Fruit fly (Drosophila melanogaster) whole organism, embryonic: Measurements from ENCODE around the gene CG13086.
A peak's percentile ranks its signal among the peaks of the same experiment; 100 is the strongest.

Source experiments
- CG10565 ChIP-seq: fragments of 200-800 bp; sonication (Bioruptor generic); optimal IDR thresholded peaks from 3 replicates; lab custom pipeline; 2016; ENCODE audit warnings: missing biosample characterization, mild to moderate bottlenecking, missing genetic modification characterization
- CG11398 ChIP-seq: fragments of 200-800 bp; sonication (Bioruptor generic); optimal IDR thresholded peaks from 2 replicates; lab custom pipeline; 2016; ENCODE audit warnings: missing biosample characterization, missing genetic modification characterization
- CG11696 ChIP-seq: fragments of 200-800 bp; sonication (Bioruptor generic); IDR thresholded peaks from 2 replicates; pipeline ENCODE4 v1.3.6; 2022; ENCODE audit warnings: missing biosample characterization, missing genetic modification characterization
- CG13287 ChIP-seq: fragments of 200-800 bp; sonication (Bioruptor generic); IDR thresholded peaks from 2 replicates; pipeline ENCODE4 v1.3.6; 2022; ENCODE audit warnings: missing biosample characterization, missing genetic modification characterization; ENCODE audit not compliant: partially characterized antibody
- CG13424 ChIP-seq: fragments of 200-800 bp; sonication (Bioruptor generic); optimal IDR thresholded peaks from 2 replicates; lab custom pipeline; 2019; ENCODE audit warnings: missing biosample characterization, mild to moderate bottlenecking, missing genetic modification characterization, moderate library complexity
- CG15514 ChIP-seq: fragments of 200-800 bp; sonication (Bioruptor generic); optimal IDR thresholded peaks from 3 replicates; lab custom pipeline; 2017; ENCODE audit warnings: missing biosample characterization, missing genetic modification characterization, mild to moderate bottlenecking, moderate library complexity, missing genetic modification reagents
- CG17829 ChIP-seq: fragments of 200-800 bp; optimal IDR thresholded peaks from 2 replicates; lab custom pipeline; 2019; ENCODE audit warnings: missing biosample characterization, mild to moderate bottlenecking, missing genetic modification characterization, moderate library complexity
- CG1832 ChIP-seq: fragments of 200-800 bp; sonication (Bioruptor generic); optimal IDR thresholded peaks from 2 replicates; lab custom pipeline; 2017; ENCODE audit warnings: missing biosample characterization, mild to moderate bottlenecking, missing genetic modification characterization, inconsistent platforms
- CG2120 ChIP-seq: fragments of 200-800 bp; sonication (Bioruptor generic); optimal IDR thresholded peaks from 3 replicates; lab custom pipeline; 2016; ENCODE audit warnings: missing biosample characterization, missing genetic modification characterization
- CG2202 ChIP-seq: fragments of 200-800 bp; sonication (Bioruptor generic); optimal IDR thresholded peaks from 2 replicates; lab custom pipeline; 2018; ENCODE audit warnings: missing biosample characterization, mild to moderate bottlenecking, missing genetic modification characterization
- CG42726 ChIP-seq: fragments of 200-800 bp; sonication (Bioruptor generic); IDR thresholded peaks from 2 replicates; pipeline ENCODE4 v1.3.6; 2022; ENCODE audit warnings: missing biosample characterization, missing genetic modification characterization; ENCODE audit not compliant: partially characterized antibody
- CG4707 ChIP-seq: fragments of 200-800 bp; sonication (Bioruptor generic); optimal IDR thresholded peaks from 2 replicates; lab custom pipeline; 2018; ENCODE audit warnings: missing biosample characterization, mild to moderate bottlenecking, missing genetic modification characterization, moderate library complexity
- CG6654 ChIP-seq: fragments of 200-800 bp; sonication (Bioruptor generic); optimal IDR thresholded peaks from 2 replicates; lab custom pipeline; 2017; ENCODE audit warnings: missing biosample characterization, mild to moderate bottlenecking, missing genetic modification characterization
- Dek ChIP-seq: fragments of 200-800 bp; sonication (Bioruptor generic); optimal IDR thresholded peaks from 3 replicates; lab custom pipeline; 2019; ENCODE audit warnings: missing biosample characterization, mild to moderate bottlenecking, missing genetic modification characterization, moderate library complexity
- E2f1 ChIP-seq: fragments of 200-800 bp; sonication (Bioruptor generic); IDR thresholded peaks from 2 replicates; pipeline ENCODE4 v1.3.6; 2022; ENCODE audit warnings: missing biosample characterization, missing genetic modification characterization
- E2f2 ChIP-seq: fragments of 200-800 bp; sonication (Bioruptor generic); IDR thresholded peaks from 2 replicates; pipeline ENCODE4 v1.3.6; 2022; ENCODE audit warnings: missing biosample characterization, missing genetic modification characterization
- Eip74EF ChIP-seq, 2 experiments: fragments of 200-800 bp in 1 of 2; fragments of >200 bp in 1 of 2; sonication (Bioruptor generic) in 1 of 2; optimal IDR thresholded peaks; 2 replicates each; lab custom pipeline; 2017 to 2019; ENCODE audit warnings: missing biosample characterization in 2 of 2, missing genetic modification characterization in 2 of 2, mild to moderate bottlenecking in 1 of 2, moderate library complexity in 1 of 2
- HLH4C ChIP-seq: fragments of 200-800 bp; sonication (Bioruptor generic); IDR thresholded peaks from 3 replicates; pipeline ENCODE4 v1.3.6; 2022; ENCODE audit warnings: missing biosample characterization, missing genetic modification characterization; ENCODE audit not compliant: partially characterized antibody
- HmgZ ChIP-seq: fragments of 200-800 bp; sonication (Bioruptor generic); optimal IDR thresholded peaks from 2 replicates; lab custom pipeline; 2018; ENCODE audit warnings: missing biosample characterization, mild to moderate bottlenecking, missing genetic modification characterization
- Hr39 ChIP-seq: fragments of >200 bp; optimal IDR thresholded peaks from 2 replicates; lab custom pipeline; 2017
- Jarid2 ChIP-seq: fragments of 200-800 bp; sonication (Bioruptor generic); optimal IDR thresholded peaks from 3 replicates; lab custom pipeline; 2017; ENCODE audit warnings: mild to moderate bottlenecking, missing biosample characterization, missing genetic modification reagents, missing genetic modification characterization
- Rx ChIP-seq: fragments of 200-800 bp; sonication (Bioruptor generic); IDR thresholded peaks from 2 replicates; pipeline ENCODE4 v1.3.6; 2022; ENCODE audit warnings: missing biosample characterization, missing genetic modification characterization
- Taf1 ChIP-seq: fragments of 200-800 bp; sonication (Bioruptor generic); IDR thresholded peaks from 2 replicates; pipeline ENCODE4 v1.3.6; 2022; ENCODE audit warnings: missing biosample characterization, missing genetic modification characterization
- Trl ChIP-seq, 3 experiments: fragments of >200 bp in 2 of 3; fragments of 200-800 bp in 1 of 3; sonication (Bioruptor generic) in 1 of 3; optimal IDR thresholded peaks; 2 replicates in 1 of 3; 3 replicates in 2 of 3; lab custom pipeline; 2016 to 2017; ENCODE audit warnings: missing biosample characterization in 1 of 3, missing genetic modification characterization in 1 of 3
- bsh ChIP-seq, 2 experiments: fragments of 200-800 bp; sonication (Bioruptor generic); optimal IDR thresholded peaks; 2 replicates each; lab custom pipeline; 2017 to 2018; ENCODE audit warnings: mild to moderate bottlenecking in 2 of 2, missing biosample characterization in 2 of 2, missing genetic modification characterization in 2 of 2, moderate library complexity in 1 of 2
- cad ChIP-seq: fragments of >200 bp; optimal IDR thresholded peaks from 2 replicates; lab custom pipeline; 2017; ENCODE audit warnings: missing biosample characterization, missing genetic modification characterization
- chif ChIP-seq, 2 experiments: fragments of 200-800 bp; sonication (Bioruptor generic); optimal IDR thresholded peaks; 3 replicates each; lab custom pipeline; 2016; ENCODE audit warnings: missing biosample characterization in 2 of 2, missing genetic modification characterization in 2 of 2
- ci ChIP-seq: fragments of 200-800 bp; sonication (Bioruptor generic); IDR thresholded peaks from 3 replicates; pipeline ENCODE4 v1.3.6; 2022; ENCODE audit warnings: missing biosample characterization, missing genetic modification characterization
- croc ChIP-seq: fragments of 200-800 bp; sonication (Bioruptor generic); conservative IDR thresholded peaks from 3 replicates; pipeline ENCODE4 v1.3.6; 2022; ENCODE audit warnings: missing biosample characterization, missing genetic modification characterization
- crol ChIP-seq: fragments of 200-800 bp; sonication (Bioruptor generic); IDR thresholded peaks from 2 replicates; pipeline ENCODE4 v1.3.6; 2022; ENCODE audit warnings: missing biosample characterization, missing genetic modification characterization
- en ChIP-seq: fragments of 200-800 bp; sonication (Bioruptor generic); optimal IDR thresholded peaks from 2 replicates; lab custom pipeline; 2016; ENCODE audit warnings: missing biosample characterization, missing genetic modification characterization
- ewg ChIP-seq: fragments of 200-800 bp; sonication (Bioruptor generic); optimal IDR thresholded peaks from 3 replicates; lab custom pipeline; 2017; ENCODE audit warnings: mild to moderate bottlenecking, missing biosample characterization, missing genetic modification reagents, missing genetic modification characterization
- fd102C ChIP-seq: fragments of 200-800 bp; sonication (Bioruptor generic); optimal IDR thresholded peaks from 2 replicates; lab custom pipeline; 2018; ENCODE audit warnings: missing biosample characterization, mild to moderate bottlenecking, missing genetic modification characterization, moderate library complexity
- fu2 ChIP-seq: fragments of 200-800 bp; sonication (Bioruptor generic); optimal IDR thresholded peaks from 2 replicates; lab custom pipeline; 2016; ENCODE audit warnings: missing biosample characterization, missing genetic modification characterization
- gcm ChIP-seq: fragments of 200-800 bp; sonication (Bioruptor generic); optimal IDR thresholded peaks from 2 replicates; lab custom pipeline; 2019; ENCODE audit warnings: missing biosample characterization, mild to moderate bottlenecking, missing genetic modification characterization, moderate library complexity
- gsb-n ChIP-seq: fragments of 200-800 bp; sonication (Bioruptor generic); optimal IDR thresholded peaks from 3 replicates; lab custom pipeline; 2018; ENCODE audit warnings: missing biosample characterization, mild to moderate bottlenecking, missing genetic modification characterization
- hbn ChIP-seq: fragments of 200-800 bp; sonication (Bioruptor generic); IDR thresholded peaks from 2 replicates; pipeline ENCODE4 v1.3.6; 2022; ENCODE audit warnings: missing biosample characterization, missing genetic modification characterization; ENCODE audit not compliant: partially characterized antibody
- hkb ChIP-seq, 2 experiments: fragments of 200-800 bp in 1 of 2; fragments of >200 bp in 1 of 2; sonication (Bioruptor generic) in 1 of 2; IDR thresholded peaks in 1 of 2; optimal IDR thresholded peaks in 1 of 2; 2 replicates each; pipeline versions ENCODE4 v1.3.6 to Lab custom; 2017 to 2022; ENCODE audit warnings: missing biosample characterization in 1 of 2, missing genetic modification characterization in 1 of 2
- nerfin-1 ChIP-seq: fragments of 200-800 bp; sonication (Bioruptor generic); optimal IDR thresholded peaks from 3 replicates; lab custom pipeline; 2019; ENCODE audit warnings: missing biosample characterization, mild to moderate bottlenecking, missing genetic modification characterization, moderate library complexity
- nmo ChIP-seq: fragments of 200-800 bp; sonication (Bioruptor generic); optimal IDR thresholded peaks from 2 replicates; lab custom pipeline; 2018; ENCODE audit warnings: missing biosample characterization, mild to moderate bottlenecking, missing genetic modification characterization, moderate library complexity
- pnt ChIP-seq: fragments of 200-800 bp; sonication (Bioruptor generic); optimal IDR thresholded peaks from 3 replicates; lab custom pipeline; 2016; ENCODE audit warnings: missing biosample characterization, missing genetic modification characterization
- psq ChIP-seq: fragments of 200-800 bp; sonication (Bioruptor generic); optimal IDR thresholded peaks from 2 replicates; lab custom pipeline; 2017; ENCODE audit warnings: missing biosample characterization, missing genetic modification characterization
- sc ChIP-seq, 3 experiments: fragments of >200 bp in 2 of 3; fragments of 200-800 bp in 1 of 3; sonication (Bioruptor generic) in 1 of 3; optimal IDR thresholded peaks; 2 replicates in 2 of 3; 3 replicates in 1 of 3; lab custom pipeline; 2017; ENCODE audit warnings: mild to moderate bottlenecking in 1 of 3, missing biosample characterization in 1 of 3, missing genetic modification characterization in 1 of 3, missing genetic modification reagents in 1 of 3
- sens ChIP-seq: fragments of 200-800 bp; sonication (Bioruptor generic); peaks from one replicate; lab custom pipeline; 2016; ENCODE audit warnings: missing biosample characterization, missing genetic modification characterization
- slbo ChIP-seq: fragments of 200-800 bp; sonication (Bioruptor generic); IDR thresholded peaks from 2 replicates; pipeline ENCODE4 v1.3.6; 2022; ENCODE audit warnings: missing biosample characterization, missing genetic modification characterization
- stc ChIP-seq: fragments of 200-800 bp; sonication (Bioruptor generic); IDR thresholded peaks from 2 replicates; pipeline ENCODE4 v1.3.6; 2022; ENCODE audit warnings: missing biosample characterization, missing genetic modification characterization

Gene CG13086

DNA sequence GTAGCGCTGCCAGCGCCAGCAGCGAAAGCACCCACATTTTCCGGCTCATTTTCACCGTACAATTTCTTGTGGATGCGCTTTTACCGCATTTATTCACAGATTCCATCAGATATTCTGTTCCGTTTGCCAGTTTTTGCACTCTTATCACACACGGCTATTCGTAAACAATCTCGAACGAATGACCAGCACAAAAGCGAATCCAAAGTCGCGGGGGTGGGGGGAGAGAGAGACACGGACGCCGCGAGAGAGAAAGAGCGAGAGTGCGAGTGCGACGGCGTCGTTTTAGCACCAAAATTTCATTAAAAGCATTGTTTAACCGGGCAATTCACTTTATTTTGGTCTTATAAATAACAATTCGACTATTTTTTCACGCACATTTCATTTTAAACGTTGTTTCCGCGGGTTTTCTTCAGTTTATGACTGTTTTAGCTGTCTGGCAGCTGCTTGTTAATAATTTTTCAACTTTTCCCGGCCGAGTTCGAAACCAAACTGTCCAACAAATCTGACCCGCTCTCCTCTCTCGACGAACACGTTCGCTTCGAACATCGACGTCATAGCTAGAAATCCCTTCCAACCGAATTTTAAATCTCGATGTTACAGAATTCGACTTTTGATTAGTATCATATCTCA lies 1.3 kb upstream of the CG13086 start, which contains the start of gene dnt:
TSS of gene dnt (minus strand) at position 494 of the 630 bp plus-strand sequence.
- peak; percentile 48 for TF ChIP-seq stc (GFP tag; lab: Robert Waterston, UW)
- no peak for TF ChIP-seq croc
- 0 out of 2 replicates have a peak, but pooled peaks have one; percentile 20 for TF ChIP-seq crol (GFP tag; lab: Robert Waterston, UW)
- peak; percentile 40 for TF ChIP-seq ewg (GFP tag; lab: Kevin White, UChicago)
- TF ChIP-seq HLH4C (GFP tag; lab: Robert Waterston, UW), result 0 out of 3 replicates have a peak, but pooled peaks have one; percentile 38
- TF ChIP-seq Trl (optimal IDR thresholded peaks at IDR 0.05; lab: Kevin White, UChicago), result peak; percentile 80 to 91
- no peak for TF ChIP-seq Trl (GFP tag; optimal IDR thresholded peaks at IDR 0.05; lab: Kevin White, UChicago)
- peak; percentile 46 for TF ChIP-seq sens (GFP tag; lab: Kevin White, UChicago)
- peak; percentile 25; the same call in 1 of the 2 replicates for TF ChIP-seq CG13287 (GFP tag; lab: Robert Waterston, UW)
- TF ChIP-seq E2f2 (GFP tag; lab: Robert Waterston, UW), result 0 out of 2 replicates have a peak, but pooled peaks have one; percentile 8
- TF ChIP-seq CG6654 (GFP tag; lab: Kevin White, UChicago), result peak; percentile 71
- TF ChIP-seq hkb (optimal IDR thresholded peaks at IDR 0.05; lab: Kevin White, UChicago), result peak; percentile 43
- no peak for TF ChIP-seq hkb (GFP tag; IDR thresholded peaks at IDR 0.05; lab: Robert Waterston, UW)
- no peak for TF ChIP-seq gsb-n (tag; lab: Kevin White, UChicago)
- peak; percentile 44 for TF ChIP-seq cad (GFP tag; lab: Kevin White, UChicago)
- peak; percentile 24 for TF ChIP-seq gcm (GFP tag; lab: Kevin White, UChicago)
- peak; percentile 51 for TF ChIP-seq CG1832
- TF ChIP-seq CG2120 (GFP tag; lab: Kevin White, UChicago), result no peak
- TF ChIP-seq en (GFP tag; lab: Kevin White, UChicago), result no peak
- TF ChIP-seq CG42726 (GFP tag; lab: Robert Waterston, UW), result peak; percentile 42; the same call in 1 of the 2 replicates
- TF ChIP-seq hbn (GFP tag; lab: Robert Waterston, UW), result peak; percentile 47; the same call in 1 of the 2 replicates
- TF ChIP-seq psq (GFP tag; lab: Kevin White, UChicago), result peak; percentile 92
- TF ChIP-seq ci, result 0 out of 3 replicates have a peak, but pooled peaks have one; percentile 39
- 0 out of 2 replicates have a peak, but pooled peaks have one; percentile 11 for TF ChIP-seq Taf1 (GFP tag; lab: Robert Waterston, UW)
- TF ChIP-seq fu2, result no peak
- TF ChIP-seq CG2202, result no peak
- TF ChIP-seq nerfin-1 (tag; lab: Kevin White, UChicago), result peak; percentile 88
- peak; percentile 72 for TF ChIP-seq Jarid2

DNA sequence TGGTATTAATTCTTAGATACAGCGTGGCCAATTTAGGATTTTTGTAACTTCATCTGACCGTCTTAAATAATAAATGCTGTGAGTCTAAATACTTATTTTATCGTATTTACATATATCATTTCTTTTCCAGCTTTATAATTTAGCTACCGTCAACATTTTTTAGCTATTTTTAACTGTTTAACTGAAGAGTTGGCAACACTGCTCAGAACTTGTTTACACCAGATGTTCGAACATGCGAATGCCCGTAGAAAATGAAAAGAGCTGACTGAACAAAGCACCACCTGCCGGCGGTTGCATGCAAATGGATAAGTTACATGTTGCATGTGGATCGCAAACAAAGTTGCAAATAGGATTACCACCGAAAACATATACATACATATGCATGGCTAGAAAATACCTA lies 645 bp upstream of the CG13086 start:
- no peak for TF ChIP-seq Eip74EF (GFP tag; optimal IDR thresholded peaks at IDR 0.05; lab: Kevin White, UChicago)
- TF ChIP-seq CG13424 (tag; lab: Kevin White, UChicago), result peak; percentile 35
- peak; percentile 14 for TF ChIP-seq nmo (GFP tag; lab: Kevin White, UChicago)
- TF ChIP-seq CG2120 (GFP tag; lab: Kevin White, UChicago), result peak; percentile 23
- peak; percentile 15; the same call in 1 of the 2 replicates for TF ChIP-seq slbo
- TF ChIP-seq Rx, result no peak
- TF ChIP-seq HLH4C (GFP tag; lab: Robert Waterston, UW), result no peak
- TF ChIP-seq E2f2 (GFP tag; lab: Robert Waterston, UW), result no peak
- TF ChIP-seq Dek (tag; lab: Kevin White, UChicago), result no peak
- no peak for TF ChIP-seq fd102C (GFP tag; lab: Kevin White, UChicago)
- TF ChIP-seq chif (GFP tag; optimal IDR thresholded peaks at IDR 0.05; lab: Kevin White, UChicago), result no peak
- no peak for TF ChIP-seq sc (optimal IDR thresholded peaks at IDR 0.05; lab: Kevin White, UChicago)
- TF ChIP-seq sc (GFP tag; optimal IDR thresholded peaks at IDR 0.05; lab: Kevin White, UChicago), result no peak
- no peak for TF ChIP-seq E2f1 (GFP tag; lab: Robert Waterston, UW)
- no peak for TF ChIP-seq CG10565 (GFP tag; lab: Kevin White, UChicago)
- no peak for TF ChIP-seq pnt (GFP tag; lab: Kevin White, UChicago)
- TF ChIP-seq psq (GFP tag; lab: Kevin White, UChicago), result peak; percentile 16
- TF ChIP-seq Jarid2, result peak; percentile 18
- no peak for TF ChIP-seq CG11696 (GFP tag; lab: Robert Waterston, UW)
- no peak for TF ChIP-seq CG11398 (GFP tag; lab: Kevin White, UChicago)
- TF ChIP-seq CG4707, result peak; percentile 20
- TF ChIP-seq CG17829 (tag; lab: Kevin White, UChicago), result peak; percentile 30
- no peak for TF ChIP-seq bsh (GFP tag; optimal IDR thresholded peaks at IDR 0.05; lab: Kevin White, UChicago)
- peak; percentile 4 for TF ChIP-seq HmgZ
- TF ChIP-seq Hr39 (lab: Kevin White, UChicago), result no peak
- peak; percentile 54 for TF ChIP-seq CG15514 (GFP tag; lab: Kevin White, UChicago)
